In genomic region chr3R:11614107-11614506, dm6 we compare ENCODE assay signal across 3 fruit fly cellular contexts.
A peak's percentile ranks its signal among the peaks of the same experiment; 100 is the strongest.
TF ChIP-seq lines count a peak whose summit lies in the region.

No protein-coding gene starts in this region.

- TF ChIP-seq CTCF in whole organism, embryonic (GFP tag; optimal IDR thresholded peaks at IDR 0.05; lab: Kevin White, UChicago): no peak

TF ChIP-seq in whole organism, embryonic, 481 proteins besides CTCF, POLR2A, EP300 and RAD21:
- TF ChIP-seq amos (GFP tag; IDR thresholded peaks at IDR 0.05; lab: Robert Waterston, UW; ENCODE audit: partially characterized antibody) (no peak), CG1529 (GFP tag; optimal IDR thresholded peaks at IDR 0.05; lab: Kevin White, UChicago) (no peak), psq (GFP tag; optimal IDR thresholded peaks at IDR 0.05; lab: Kevin White, UChicago) (no peak), ase (GFP tag; IDR thresholded peaks at IDR 0.05; lab: Robert Waterston, UW) (0 out of 3 replicates have a peak, but pooled peaks have one; percentile 6), CG18599 (GFP tag; optimal IDR thresholded peaks at IDR 0.05; lab: Kevin White, UChicago) (no peak), Neu2 (GFP tag; optimal IDR thresholded peaks at IDR 0.05; lab: Kevin White, UChicago; ENCODE audit: borderline replicate concordance) (no peak), B-H1 (GFP tag; IDR thresholded peaks at IDR 0.05; lab: Robert Waterston, UW) (no peak), Blimp-1 (GFP tag; optimal IDR thresholded peaks at IDR 0.05; lab: Kevin White, UChicago) (no peak), sens (GFP tag; lab: Kevin White, UChicago) (peak; percentile 25), Pdp1 (GFP tag; optimal IDR thresholded peaks at IDR 0.05; lab: Kevin White, UChicago) (no peak), Doc2 (GFP tag; IDR thresholded peaks at IDR 0.05; lab: Robert Waterston, UW) (no peak), CG7372 (GFP tag; IDR thresholded peaks at IDR 0.05; lab: Robert Waterston, UW) (no peak), CG17385 (GFP tag; optimal IDR thresholded peaks at IDR 0.05; lab: Kevin White, UChicago) (no peak), Sry-δ (GFP tag; optimal IDR thresholded peaks at IDR 0.05; lab: Kevin White, UChicago) (no peak), Sox100B (GFP tag; optimal IDR thresholded peaks at IDR 0.05; lab: Kevin White, UChicago) (no peak), CG14014 (GFP tag; IDR thresholded peaks at IDR 0.05; lab: Robert Waterston, UW) (no peak), pzg (GFP tag; optimal IDR thresholded peaks at IDR 0.05; lab: Kevin White, UChicago) (no peak), BEAF-32 (GFP tag; optimal IDR thresholded peaks at IDR 0.05; lab: Kevin White, UChicago) (no peak), CG3163 (GFP tag; optimal IDR thresholded peaks at IDR 0.05; lab: Kevin White, UChicago) (no peak), CG34422 (GFP tag; IDR thresholded peaks at IDR 0.05; lab: Robert Waterston, UW) (no peak), crol (GFP tag; IDR thresholded peaks at IDR 0.05; lab: Robert Waterston, UW) (0 out of 2 replicates have a peak, but pooled peaks have one; percentile 15)

TF ChIP-seq in whole organism, prepupa, 60 proteins besides CTCF, POLR2A, EP300 and RAD21:
- peak; percentile 2 for TF ChIP-seq CG9139 (GFP tag; optimal IDR thresholded peaks at IDR 0.05; lab: Kevin White, UChicago)
- no peak for TF ChIP-seq Ets96B (tag; optimal IDR thresholded peaks at IDR 0.05; lab: Kevin White, UChicago)
TF ChIP-seq in whole organism, prepupa: peak in this region for 1.

TF ChIP-seq in whole organism, pupa, 21 proteins besides CTCF, POLR2A, EP300 and RAD21:
- TF ChIP-seq CG17806 (tag; optimal IDR thresholded peaks at IDR 0.05; lab: Kevin White, UChicago): no peak
- TF ChIP-seq Pif1A (GFP tag; optimal IDR thresholded peaks at IDR 0.05; lab: Kevin White, UChicago): no peak
- no peak for TF ChIP-seq CG32121 (GFP tag; IDR thresholded peaks at IDR 0.05; lab: Robert Waterston, UW)
- 0 out of 3 replicates have a peak, but pooled peaks have one; percentile 12 for TF ChIP-seq CG4496 (GFP tag; IDR thresholded peaks at IDR 0.05; lab: Robert Waterston, UW)
- TF ChIP-seq CG12605 (GFP tag; IDR thresholded peaks at IDR 0.05; lab: Robert Waterston, UW): no peak
- no peak for TF ChIP-seq CG14655 (GFP tag; optimal IDR thresholded peaks at IDR 0.05; lab: Kevin White, UChicago)
- TF ChIP-seq CG34367 (tag; optimal IDR thresholded peaks at IDR 0.05; lab: Kevin White, UChicago): no peak
- no peak for TF ChIP-seq rn (GFP tag; IDR thresholded peaks at IDR 0.05; lab: Robert Waterston, UW)
- no peak for TF ChIP-seq CG8301 (tag; optimal IDR thresholded peaks at IDR 0.05; lab: Kevin White, UChicago)
- no peak for TF ChIP-seq Ets98B (GFP tag; IDR thresholded peaks at IDR 0.05; lab: Robert Waterston, UW)
- no peak for TF ChIP-seq gl (tag; optimal IDR thresholded peaks at IDR 0.05; lab: Kevin White, UChicago)
- TF ChIP-seq CG9948 (tag; optimal IDR thresholded peaks at IDR 0.05; lab: Kevin White, UChicago): no peak
- no peak for TF ChIP-seq Snoo (tag; optimal IDR thresholded peaks at IDR 0.05; lab: Kevin White, UChicago)
- no peak for TF ChIP-seq CG15710 (tag; optimal IDR thresholded peaks at IDR 0.05; lab: Kevin White, UChicago)
- TF ChIP-seq fd96Ca (GFP tag; IDR thresholded peaks at IDR 0.05; lab: Robert Waterston, UW): no peak
- TF ChIP-seq D1 (tag; optimal IDR thresholded peaks at IDR 0.05; lab: Kevin White, UChicago): no peak
- TF ChIP-seq CG8159 (tag; optimal IDR thresholded peaks at IDR 0.05; lab: Kevin White, UChicago): no peak
- TF ChIP-seq EcR (GFP tag; optimal IDR thresholded peaks at IDR 0.05; lab: Kevin White, UChicago): peak; percentile 89
- no peak for TF ChIP-seq Pif1B (GFP tag; optimal IDR thresholded peaks at IDR 0.05; lab: Kevin White, UChicago)
- peak; percentile 24 for TF ChIP-seq CG13204 (GFP tag; optimal IDR thresholded peaks at IDR 0.05; lab: Kevin White, UChicago)
- TF ChIP-seq CG10348 (GFP tag; IDR thresholded peaks at IDR 0.05; lab: Robert Waterston, UW): no peak
